Fruit fly (Drosophila melanogaster): Measurements from ENCODE around the gene CG15386.
A peak's percentile ranks its signal among the peaks of the same experiment; 100 is the strongest.

CG15386 gene

DNA sequence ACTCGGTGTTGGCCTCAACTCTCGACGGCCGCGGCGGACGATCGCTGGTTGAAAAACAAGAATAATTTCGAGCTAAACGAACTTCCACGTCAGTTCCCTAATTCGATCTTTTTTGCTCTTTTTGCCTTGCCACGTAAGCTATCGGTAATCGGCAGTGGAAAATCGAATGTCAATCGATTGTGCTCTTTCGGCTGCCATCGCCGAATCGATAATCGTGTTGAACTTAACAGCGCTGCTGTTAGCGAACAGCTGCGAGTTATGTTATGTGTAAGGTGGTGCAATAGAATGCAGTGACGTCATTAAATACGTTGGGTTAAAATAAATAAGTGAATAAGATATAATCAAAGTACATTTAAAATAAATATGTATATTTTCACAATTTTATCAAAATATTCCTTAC, 19.7 kb upstream of the CG15386 start, which contains the start of gene Sec24CD (continued):
- TF ChIP-seq CG31365 (tag; optimal IDR thresholded peaks at IDR 0.05) (no peak), pb (GFP tag; optimal IDR thresholded peaks at IDR 0.05) (no peak), CG7745 (tag; optimal IDR thresholded peaks at IDR 0.05) (no peak), CG11504 (tag; optimal IDR thresholded peaks at IDR 0.05) (no peak), CG14667 (GFP tag; IDR thresholded peaks at IDR 0.05) (no peak), ATbp (GFP tag; optimal IDR thresholded peaks at IDR 0.05) (no peak), ftz-f1 (GFP tag; optimal IDR thresholded peaks at IDR 0.05) (no peak), salm (tag; optimal IDR thresholded peaks at IDR 0.05) (peak; percentile 16), CG18476 (GFP tag; optimal IDR thresholded peaks at IDR 0.05) (no peak), ERR (GFP tag; optimal IDR thresholded peaks at IDR 0.05) (no peak), CG1832 (GFP tag; optimal IDR thresholded peaks at IDR 0.05) (no peak), CG43689 (GFP tag; IDR thresholded peaks at IDR 0.05) (no peak), Hey (tag; optimal IDR thresholded peaks at IDR 0.05) (no peak), CG8281 (tag; optimal IDR thresholded peaks at IDR 0.05) (no peak), CG6683 (GFP tag; optimal IDR thresholded peaks at IDR 0.05) (no peak), gsb (GFP tag; IDR thresholded peaks at IDR 0.05) (no peak), Gsc (GFP tag; IDR thresholded peaks at IDR 0.05) (no peak), Kr (GFP tag; optimal IDR thresholded peaks at IDR 0.05) (no peak), stc (GFP tag; IDR thresholded peaks at IDR 0.05) (no peak), Fer1 (GFP tag; optimal IDR thresholded peaks at IDR 0.05) (no peak), CG6175 (GFP tag; IDR thresholded peaks at IDR 0.05) (no peak), Bteb2 (GFP tag; optimal IDR thresholded peaks at IDR 0.05) (no peak), CG18764 (GFP tag; optimal IDR thresholded peaks at IDR 0.05) (no peak), gcm2 (GFP tag; optimal IDR thresholded peaks at IDR 0.05) (no peak), gt (GFP tag; IDR thresholded peaks at IDR 0.05) (no peak), Dfd (GFP tag; optimal IDR thresholded peaks at IDR 0.05) (no peak), inv (GFP tag; IDR thresholded peaks at IDR 0.05; ENCODE audit: partially characterized antibody) (peak; percentile 66), CG14710 (tag; optimal IDR thresholded peaks at IDR 0.05) (peak; percentile 51), dimm (GFP tag; IDR thresholded peaks at IDR 0.05) (no peak), nom (GFP tag; optimal IDR thresholded peaks at IDR 0.05) (peak; percentile 73), CG18619 (GFP tag; optimal IDR thresholded peaks at IDR 0.05) (no peak), tll (GFP tag; optimal IDR thresholded peaks at IDR 0.05) (no peak), tap (tag; optimal IDR thresholded peaks at IDR 0.05) (no peak), dmrt11E (tag; optimal IDR thresholded peaks at IDR 0.05) (no peak), CG6813 (GFP tag; optimal IDR thresholded peaks at IDR 0.05) (no peak), CG31388 (GFP tag; optimal IDR thresholded peaks at IDR 0.05) (no peak), btn (GFP tag; optimal IDR thresholded peaks at IDR 0.05) (no peak), CG11696 (GFP tag; IDR thresholded peaks at IDR 0.05) (no peak), Optix (GFP tag; IDR thresholded peaks at IDR 0.05) (no peak), Neu2 (GFP tag; optimal IDR thresholded peaks at IDR 0.05; ENCODE audit: borderline replicate concordance) (no peak), lov (optimal IDR thresholded peaks at IDR 0.05) (no peak), lov (GFP tag; IDR thresholded peaks at IDR 0.05) (no peak), Deaf1 (tag; optimal IDR thresholded peaks at IDR 0.05) (no peak), ab (GFP tag; optimal IDR thresholded peaks at IDR 0.05) (no peak), CG7357 (GFP tag; IDR thresholded peaks at IDR 0.05) (no peak), bab2 (GFP tag; optimal IDR thresholded peaks at IDR 0.05) (no peak), h (optimal IDR thresholded peaks at IDR 0.05) (no peak), CG13894 (tag; optimal IDR thresholded peaks at IDR 0.05) (no peak), CG30020 (tag; optimal IDR thresholded peaks at IDR 0.05) (no peak), Ravus (GFP tag; IDR thresholded peaks at IDR 0.05) (no peak), CG33557 (GFP tag; optimal IDR thresholded peaks at IDR 0.05) (peak; percentile 19), D19A (tag; optimal IDR thresholded peaks at IDR 0.05) (no peak), CG10147 (GFP tag; optimal IDR thresholded peaks at IDR 0.05) (no peak)

Measured in whole organism, embryonic.